Worm (Caenorhabditis elegans): ENCODE data around the gene F26G1.9.

DNA sequence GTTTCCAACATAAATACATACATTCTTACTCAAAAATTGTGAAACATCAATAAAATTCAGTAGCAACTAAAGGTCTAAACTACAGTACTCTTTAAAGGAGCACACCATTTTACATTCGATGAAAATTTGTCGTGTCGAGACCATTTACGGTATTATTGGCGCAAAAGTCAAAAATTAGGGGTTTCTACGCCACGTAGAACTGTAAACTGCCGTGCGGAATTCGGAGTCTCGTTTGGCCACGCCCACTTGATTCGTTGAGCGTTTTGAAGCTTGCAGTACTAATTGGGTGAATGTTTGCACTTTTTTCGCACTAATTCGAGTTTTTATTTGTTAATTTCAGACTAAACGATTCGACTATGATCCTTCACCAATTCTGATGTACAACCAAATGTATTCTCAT, 16.9 kb upstream of the F26G1.9 start:
- TF ChIP-seq tbx-2 (tag; optimal IDR thresholded peaks at IDR 0.05): no peak
- no peak for TF ChIP-seq ama-1 (optimal IDR thresholded peaks at IDR 0.05)
- no peak for TF ChIP-seq lir-3 (tag; optimal IDR thresholded peaks at IDR 0.05; ENCODE audit: poor library complexity)
- TF ChIP-seq ztf-11 (tag; optimal IDR thresholded peaks at IDR 0.05): no peak
- TF ChIP-seq aha-1 (tag; optimal IDR thresholded peaks at IDR 0.05): no peak
- TF ChIP-seq pqm-1 (tag; optimal IDR thresholded peaks at IDR 0.05): no peak
- TF ChIP-seq ceh-63 (GFP tag; optimal IDR thresholded peaks at IDR 0.05): no peak
- TF ChIP-seq lsy-2 (tag; optimal IDR thresholded peaks at IDR 0.05): no peak
- TF ChIP-seq lin-35 (GFP tag; optimal IDR thresholded peaks at IDR 0.05): no peak
